Fruit fly (Drosophila melanogaster) whole organism, adult: ENCODE data around the gene CG14322.

Experiments
- Clk ChIP-seq: fragments of 200-800 bp; sonication (Bioruptor generic); optimal IDR thresholded peaks from 2 replicates; lab custom pipeline; 2017; ENCODE audit warnings: missing biosample characterization, missing genetic modification characterization
- Hr96 ChIP-seq: fragments of 200-800 bp; sonication (Bioruptor generic); optimal IDR thresholded peaks from 2 replicates; lab custom pipeline; 2016; ENCODE audit warnings: missing biosample characterization, missing genetic modification characterization
- bab1 ChIP-seq: fragments of 200-800 bp; sonication (Bioruptor generic); optimal IDR thresholded peaks from 3 replicates; lab custom pipeline; 2019; ENCODE audit warnings: missing biosample characterization, mild to moderate bottlenecking, missing genetic modification characterization, moderate library complexity

- TF ChIP-seq Clk (no peak), Hr96 (no peak), bab1 (GFP tag; lab: Kevin White, UChicago) (no peak)
Measured at dm6 chr3R:17670202-17670856, 22.9 kb downstream of the CG14322 start.
